Worm (Caenorhabditis elegans): Measurements from ENCODE around the gene Y4C6B.1.

DNA sequence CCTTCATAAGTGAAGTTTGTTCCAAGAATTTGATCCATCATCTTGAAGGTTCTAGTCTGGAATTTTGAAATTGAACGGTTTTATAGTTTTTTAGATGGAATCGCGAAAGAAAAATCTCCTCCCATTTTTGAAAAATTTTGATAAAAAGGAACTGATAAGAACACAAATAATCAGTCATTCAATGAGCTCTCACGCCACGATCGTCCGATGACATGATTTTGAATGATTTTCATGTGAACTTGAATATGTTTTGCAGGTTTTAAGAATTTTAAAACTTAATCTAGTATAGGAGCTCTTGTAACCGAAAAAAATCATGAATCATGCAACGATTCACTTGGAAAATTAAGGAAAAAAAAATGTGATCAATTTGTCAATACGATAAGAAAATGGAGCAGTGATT is 22.8 kb downstream of the Y4C6B.1 start, which contains the start of gene elo-5:
- TF ChIP-seq ceh-19 (GFP tag; optimal IDR thresholded peaks at IDR 0.05) (no peak), K02D7.2 (tag; optimal IDR thresholded peaks at IDR 0.05) (no peak), nfya-1 (tag; optimal IDR thresholded peaks at IDR 0.05) (no peak), sox-2 (GFP tag; IDR thresholded peaks at IDR 0.05) (no peak), ama-1 (optimal IDR thresholded peaks at IDR 0.05) (no peak), pag-3 (tag; optimal IDR thresholded peaks at IDR 0.05; ENCODE audit: borderline replicate concordance) (no peak), nhr-11 (tag; optimal IDR thresholded peaks at IDR 0.05) (no peak), ceh-45 (GFP tag; IDR thresholded peaks at IDR 0.05) (no peak)

All from whole organism, late embryonic.